Fruit fly (Drosophila melanogaster) whole organism, embryonic: Measurements from ENCODE around the gene NANS.

Experiments
- Atf3 ChIP-seq: fragments of 200-800 bp; sonication (Bioruptor generic); optimal IDR thresholded peaks from 3 replicates; lab custom pipeline; 2016; ENCODE audit warnings: missing biosample characterization, missing genetic modification characterization
- Awh ChIP-seq: fragments of 200-800 bp; sonication (Bioruptor generic); IDR thresholded peaks from 2 replicates; pipeline ENCODE4, ENCODE4 v1.3.6; 2022; ENCODE audit warnings: missing biosample characterization, missing genetic modification characterization
- Bteb2 ChIP-seq: fragments of 200-800 bp; sonication (Bioruptor generic); optimal IDR thresholded peaks from 2 replicates; lab custom pipeline; 2016; ENCODE audit warnings: missing biosample characterization, missing genetic modification characterization
- CG10462 ChIP-seq: fragments of 200-800 bp; sonication (Bioruptor generic); optimal IDR thresholded peaks from 2 replicates; lab custom pipeline; 2016; ENCODE audit warnings: missing biosample characterization, missing genetic modification characterization
- CG10959 ChIP-seq: fragments of 200-800 bp; sonication (Bioruptor generic); IDR thresholded peaks from 2 replicates; pipeline ENCODE4 v1.3.6; 2022; ENCODE audit warnings: missing biosample characterization, missing genetic modification characterization
- CG11696 ChIP-seq: fragments of 200-800 bp; sonication (Bioruptor generic); IDR thresholded peaks from 2 replicates; pipeline ENCODE4 v1.3.6; 2022; ENCODE audit warnings: missing biosample characterization, missing genetic modification characterization
- CG13624 ChIP-seq: fragments of 200-800 bp; sonication (Bioruptor generic); optimal IDR thresholded peaks from 2 replicates; lab custom pipeline; 2016; ENCODE audit warnings: missing biosample characterization, missing genetic modification characterization
- CG15269 ChIP-seq: fragments of 200-800 bp; sonication (Bioruptor generic); optimal IDR thresholded peaks from 2 replicates; lab custom pipeline; 2018; ENCODE audit warnings: missing biosample characterization, mild to moderate bottlenecking, missing genetic modification characterization, moderate library complexity
- CG16863 ChIP-seq: fragments of 200-800 bp; sonication (Bioruptor generic); optimal IDR thresholded peaks from 3 replicates; lab custom pipeline; 2016; ENCODE audit warnings: missing biosample characterization, missing genetic modification characterization
- CG1792 ChIP-seq: fragments of 200-800 bp; sonication (Bioruptor generic); optimal IDR thresholded peaks from 2 replicates; lab custom pipeline; 2016; ENCODE audit warnings: missing biosample characterization, missing genetic modification characterization
- CG1832 ChIP-seq: fragments of 200-800 bp; sonication (Bioruptor generic); optimal IDR thresholded peaks from 2 replicates; lab custom pipeline; 2017; ENCODE audit warnings: missing biosample characterization, mild to moderate bottlenecking, missing genetic modification characterization, inconsistent platforms
- CG18764 ChIP-seq: fragments of 200-800 bp; sonication (Bioruptor generic); optimal IDR thresholded peaks from 3 replicates; lab custom pipeline; 2016; ENCODE audit warnings: missing biosample characterization, missing genetic modification characterization
- CG2129 ChIP-seq: fragments of 200-800 bp; sonication (Bioruptor generic); IDR thresholded peaks from 2 replicates; pipeline ENCODE4 v1.3.6; 2022; ENCODE audit warnings: missing biosample characterization, missing genetic modification characterization; ENCODE audit not compliant: partially characterized antibody
- CG31388 ChIP-seq: fragments of 200-800 bp; sonication (Bioruptor generic); optimal IDR thresholded peaks from 2 replicates; lab custom pipeline; 2016; ENCODE audit warnings: missing biosample characterization, missing genetic modification characterization
- CG32532 ChIP-seq: fragments of 200-800 bp; sonication (Bioruptor generic); IDR thresholded peaks from 2 replicates; pipeline ENCODE4 v1.3.6; 2022; ENCODE audit warnings: missing biosample characterization, missing genetic modification characterization
- CG33557 ChIP-seq: fragments of 200-800 bp; sonication (Bioruptor generic); optimal IDR thresholded peaks from 2 replicates; lab custom pipeline; 2019; ENCODE audit warnings: missing biosample characterization, mild to moderate bottlenecking, missing genetic modification characterization, moderate library complexity
- CG3838 ChIP-seq: fragments of 200-800 bp; sonication (Bioruptor generic); optimal IDR thresholded peaks from 3 replicates; lab custom pipeline; 2016; ENCODE audit warnings: missing biosample characterization, missing genetic modification characterization
- CG3847 ChIP-seq: fragments of 200-800 bp; sonication (Bioruptor generic); IDR thresholded peaks from 2 replicates; pipeline ENCODE4 v1.3.6; 2022; ENCODE audit warnings: missing biosample characterization, missing genetic modification characterization
- CG42726 ChIP-seq: fragments of 200-800 bp; sonication (Bioruptor generic); IDR thresholded peaks from 2 replicates; pipeline ENCODE4 v1.3.6; 2022; ENCODE audit warnings: missing biosample characterization, missing genetic modification characterization; ENCODE audit not compliant: partially characterized antibody
- CG6854 ChIP-seq: fragments of 200-800 bp; sonication (Bioruptor generic); optimal IDR thresholded peaks from 3 replicates; lab custom pipeline; 2017; ENCODE audit warnings: missing biosample characterization, mild to moderate bottlenecking, missing genetic modification characterization
- CG7372 ChIP-seq: fragments of 200-800 bp; sonication (Bioruptor generic); IDR thresholded peaks from 2 replicates; pipeline ENCODE4 v1.3.6; 2022; ENCODE audit warnings: missing biosample characterization, missing genetic modification characterization
- CG7786 ChIP-seq: fragments of 200-800 bp; sonication (Bioruptor generic); optimal IDR thresholded peaks from 2 replicates; lab custom pipeline; 2016; ENCODE audit warnings: missing biosample characterization, missing genetic modification characterization
- CG9876 ChIP-seq: fragments of 200-800 bp; sonication (Bioruptor generic); optimal IDR thresholded peaks from 2 replicates; lab custom pipeline; 2016; ENCODE audit warnings: missing biosample characterization, missing genetic modification characterization
- Dad ChIP-seq: fragments of 200-800 bp; sonication (Bioruptor generic); optimal IDR thresholded peaks from 3 replicates; lab custom pipeline; 2016; ENCODE audit warnings: missing biosample characterization, missing genetic modification characterization
- Doc2 ChIP-seq: fragments of 200-800 bp; sonication (Bioruptor generic); IDR thresholded peaks from 2 replicates; pipeline ENCODE4 v1.3.6; 2022; ENCODE audit warnings: missing biosample characterization, missing genetic modification characterization
- GATAe ChIP-seq: fragments of 200-800 bp; sonication (Bioruptor generic); conservative IDR thresholded peaks from 2 replicates; pipeline ENCODE4 v1.3.6; 2022; ENCODE audit warnings: missing biosample characterization, missing genetic modification characterization
- HLHmδ ChIP-seq: fragments of 200-800 bp; sonication (Bioruptor generic); optimal IDR thresholded peaks from 2 replicates; lab custom pipeline; 2018; ENCODE audit warnings: missing biosample characterization, mild to moderate bottlenecking, missing genetic modification characterization, moderate library complexity
- Hmx ChIP-seq: fragments of 200-800 bp; sonication (Bioruptor generic); optimal IDR thresholded peaks from 2 replicates; lab custom pipeline; 2016; ENCODE audit warnings: missing biosample characterization, missing genetic modification characterization
- Lhr ChIP-seq: fragments of 200-800 bp; sonication (Bioruptor generic); optimal IDR thresholded peaks from 3 replicates; lab custom pipeline; 2017; ENCODE audit warnings: mild to moderate bottlenecking, missing biosample characterization, missing genetic modification reagents, missing genetic modification characterization
- Lim3 ChIP-seq: fragments of 200-800 bp; sonication (Bioruptor generic); IDR thresholded peaks from 2 replicates; pipeline ENCODE4 v1.3.6; 2022; ENCODE audit warnings: missing biosample characterization, missing genetic modification characterization
- Mes4 ChIP-seq: fragments of 200-800 bp; sonication (Bioruptor generic); optimal IDR thresholded peaks from 2 replicates; lab custom pipeline; 2016; ENCODE audit warnings: missing biosample characterization, missing genetic modification characterization
- NC2β ChIP-seq: fragments of 200-800 bp; sonication (Bioruptor generic); optimal IDR thresholded peaks from 2 replicates; lab custom pipeline; 2016; ENCODE audit warnings: missing biosample characterization, missing genetic modification characterization
- NFAT ChIP-seq: fragments of 200-800 bp; sonication (Bioruptor generic); IDR thresholded peaks from 2 replicates; pipeline ENCODE4 v1.3.6; 2022; ENCODE audit warnings: missing biosample characterization, missing genetic modification characterization
- Nf-YA ChIP-seq: fragments of 200-800 bp; sonication (Bioruptor generic); IDR thresholded peaks from 2 replicates; pipeline ENCODE4 v1.3.6; 2022; ENCODE audit warnings: missing biosample characterization, missing genetic modification characterization
- ac ChIP-seq: fragments of 200-800 bp; sonication (Bioruptor generic); optimal IDR thresholded peaks from 3 replicates; lab custom pipeline; 2017; ENCODE audit warnings: missing biosample characterization, mild to moderate bottlenecking, missing genetic modification characterization
- ase ChIP-seq: fragments of 200-800 bp; sonication (Bioruptor generic); IDR thresholded peaks from 3 replicates; pipeline ENCODE4 v1.3.6; 2022; ENCODE audit warnings: missing biosample characterization, missing genetic modification characterization
- ato ChIP-seq: fragments of 200-800 bp; sonication (Bioruptor generic); IDR thresholded peaks from 2 replicates; pipeline ENCODE4 v1.3.6; 2022; ENCODE audit warnings: missing biosample characterization, missing genetic modification characterization; ENCODE audit not compliant: partially characterized antibody
- az2 ChIP-seq: fragments of 200-800 bp; sonication (Bioruptor generic); optimal IDR thresholded peaks from 3 replicates; lab custom pipeline; 2016; ENCODE audit warnings: missing biosample characterization, missing genetic modification characterization
- br ChIP-seq: fragments of >200 bp; optimal IDR thresholded peaks from 2 replicates; lab custom pipeline; 2017
- cas ChIP-seq: fragments of 200-800 bp; sonication (Bioruptor generic); IDR thresholded peaks from 2 replicates; pipeline ENCODE4 v1.3.6; 2022; ENCODE audit warnings: missing biosample characterization, missing genetic modification characterization
- ewg ChIP-seq: fragments of 200-800 bp; sonication (Bioruptor generic); optimal IDR thresholded peaks from 3 replicates; lab custom pipeline; 2017; ENCODE audit warnings: mild to moderate bottlenecking, missing biosample characterization, missing genetic modification reagents, missing genetic modification characterization
- fd64A ChIP-seq: fragments of 200-800 bp; sonication (Bioruptor generic); optimal IDR thresholded peaks from 3 replicates; lab custom pipeline; 2018; ENCODE audit warnings: missing biosample characterization, mild to moderate bottlenecking, missing genetic modification characterization
- grau ChIP-seq: fragments of 200-800 bp; optimal IDR thresholded peaks from 3 replicates; lab custom pipeline; 2019; ENCODE audit warnings: missing biosample characterization, mild to moderate bottlenecking, missing genetic modification characterization, moderate library complexity
- ham ChIP-seq: fragments of 200-800 bp; sonication (Bioruptor generic); IDR thresholded peaks from 2 replicates; pipeline ENCODE4 v1.3.6; 2022; ENCODE audit warnings: missing biosample characterization, missing genetic modification characterization
- hb ChIP-seq: fragments of 200-800 bp; sonication (Bioruptor generic); IDR thresholded peaks from 3 replicates; pipeline ENCODE4 v1.3.6; 2022; ENCODE audit warnings: missing biosample characterization, missing genetic modification characterization; ENCODE audit not compliant: partially characterized antibody
- hbn ChIP-seq: fragments of 200-800 bp; sonication (Bioruptor generic); IDR thresholded peaks from 2 replicates; pipeline ENCODE4 v1.3.6; 2022; ENCODE audit warnings: missing biosample characterization, missing genetic modification characterization; ENCODE audit not compliant: partially characterized antibody
- kay ChIP-seq: fragments of 200-800 bp; sonication (Bioruptor generic); optimal IDR thresholded peaks from 2 replicates; lab custom pipeline; 2016; ENCODE audit warnings: missing biosample characterization, missing genetic modification characterization
- nom ChIP-seq: fragments of 200-800 bp; sonication (Bioruptor generic); optimal IDR thresholded peaks from 2 replicates; lab custom pipeline; 2017; ENCODE audit warnings: missing biosample characterization, missing genetic modification characterization, mild to moderate bottlenecking, moderate library complexity, missing genetic modification reagents
- seq ChIP-seq: fragments of 200-800 bp; sonication (Bioruptor generic); IDR thresholded peaks from 2 replicates; pipeline ENCODE4 v1.3.6; 2022; ENCODE audit warnings: missing biosample characterization, missing genetic modification characterization
- sna ChIP-seq: fragments of 200-800 bp; sonication (Bioruptor generic); IDR thresholded peaks from 2 replicates; pipeline ENCODE4 v1.3.6; 2022; ENCODE audit warnings: missing biosample characterization, missing genetic modification characterization; ENCODE audit not compliant: partially characterized antibody
- tx ChIP-seq: fragments of 200-800 bp; sonication (Bioruptor generic); optimal IDR thresholded peaks from 2 replicates; lab custom pipeline; 2016; ENCODE audit warnings: missing biosample characterization, missing genetic modification characterization
- zf30C ChIP-seq: fragments of 200-800 bp; sonication (Bioruptor generic); optimal IDR thresholded peaks from 3 replicates; lab custom pipeline; 2018; ENCODE audit warnings: missing biosample characterization, mild to moderate bottlenecking, missing genetic modification characterization

Gene NANS

dm6 chr3R:12408160-12408559, 18.2 kb upstream of the NANS start, which contains the start of gene CG5196 (continued):
- peak; percentile 45 for TF ChIP-seq nom (GFP tag; lab: Kevin White, UChicago)
- no peak for TF ChIP-seq zf30C (GFP tag; lab: Kevin White, UChicago)
- TF ChIP-seq Lim3: no peak
- no peak for TF ChIP-seq CG1832
- no peak for TF ChIP-seq Dad (GFP tag; lab: Kevin White, UChicago)
- TF ChIP-seq GATAe (GFP tag; lab: Robert Waterston, UW): no peak
- no peak for TF ChIP-seq CG32532
- TF ChIP-seq Mes4 (GFP tag; lab: Kevin White, UChicago): no peak
- no peak for TF ChIP-seq CG42726 (GFP tag; lab: Robert Waterston, UW)
- TF ChIP-seq seq (GFP tag; lab: Robert Waterston, UW): no peak
- TF ChIP-seq Atf3 (GFP tag; lab: Kevin White, UChicago): no peak
- TF ChIP-seq CG16863 (GFP tag; lab: Kevin White, UChicago): no peak
- TF ChIP-seq NC2β: no peak
- no peak for TF ChIP-seq CG3838 (GFP tag; lab: Kevin White, UChicago)
- no peak for TF ChIP-seq CG10959 (GFP tag; lab: Robert Waterston, UW)
- TF ChIP-seq CG18764: no peak
- TF ChIP-seq CG13624 (GFP tag; lab: Kevin White, UChicago): no peak
- TF ChIP-seq cas (GFP tag; lab: Robert Waterston, UW): no peak
- no peak for TF ChIP-seq CG10462 (GFP tag; lab: Kevin White, UChicago)
- no peak for TF ChIP-seq CG2129 (GFP tag; lab: Robert Waterston, UW)
- no peak for TF ChIP-seq Doc2
- peak; percentile 49 for TF ChIP-seq HLHmδ (GFP tag; lab: Kevin White, UChicago)
- no peak for TF ChIP-seq CG31388 (GFP tag; lab: Kevin White, UChicago)
- no peak for TF ChIP-seq ase (GFP tag; lab: Robert Waterston, UW)
- TF ChIP-seq grau: peak; percentile 31
- TF ChIP-seq CG6854 (GFP tag; lab: Kevin White, UChicago): peak; percentile 36
- no peak for TF ChIP-seq CG33557 (GFP tag; lab: Kevin White, UChicago)
- TF ChIP-seq ham (GFP tag; lab: Robert Waterston, UW): no peak
- TF ChIP-seq CG11696 (GFP tag; lab: Robert Waterston, UW): no peak
- TF ChIP-seq Bteb2 (GFP tag; lab: Kevin White, UChicago): no peak
- TF ChIP-seq ac (GFP tag; lab: Kevin White, UChicago): no peak
- TF ChIP-seq hb: no peak
- TF ChIP-seq kay (GFP tag; lab: Kevin White, UChicago): no peak
- no peak for TF ChIP-seq br (lab: Kevin White, UChicago)
- no peak for TF ChIP-seq tx
- no peak for TF ChIP-seq CG1792 (GFP tag; lab: Kevin White, UChicago)
- no peak for TF ChIP-seq Nf-YA (GFP tag; lab: Robert Waterston, UW)
- peak; percentile 49 for TF ChIP-seq Lhr (GFP tag; lab: Kevin White, UChicago)
- TF ChIP-seq CG7786 (GFP tag; lab: Kevin White, UChicago): no peak
- no peak; the same call in 1 of the 2 replicates for TF ChIP-seq CG3847 (GFP tag; lab: Robert Waterston, UW)
- TF ChIP-seq ewg (GFP tag; lab: Kevin White, UChicago): no peak
- no peak for TF ChIP-seq az2 (GFP tag; lab: Kevin White, UChicago)
- TF ChIP-seq Hmx (GFP tag; lab: Kevin White, UChicago): no peak
- peak; percentile 17; the same call in 1 of the 2 replicates for TF ChIP-seq hbn (GFP tag; lab: Robert Waterston, UW)
- TF ChIP-seq ato: peak; percentile 57; the same call in 1 of the 2 replicates
- TF ChIP-seq NFAT (GFP tag; lab: Robert Waterston, UW): no peak
- TF ChIP-seq CG9876 (GFP tag; lab: Kevin White, UChicago): no peak
- no peak for TF ChIP-seq fd64A (GFP tag; lab: Kevin White, UChicago)
- TF ChIP-seq sna: peak; percentile 60
- TF ChIP-seq CG15269 (tag; lab: Kevin White, UChicago): no peak
- TF ChIP-seq Awh (GFP tag; lab: Robert Waterston, UW): no peak
- TF ChIP-seq CG7372 (GFP tag; lab: Robert Waterston, UW): no peak
